Fruit fly (Drosophila melanogaster) Kc167 (cell line): ENCODE measurements around the gene CG7044.

Experiments
- Sin3A ChIP-seq: fragments of >200 bp; optimal IDR thresholded peaks from 2 replicates; lab custom pipeline; 2018; ENCODE audit warnings: missing external identifiers
- h ChIP-seq: fragments of >200 bp; optimal IDR thresholded peaks from 3 replicates; lab custom pipeline; 2018; ENCODE audit warnings: missing external identifiers

- TF ChIP-seq h (lab: Kevin White, UChicago) = no peak
- no peak for TF ChIP-seq Sin3A (lab: Kevin White, UChicago)
These were observed 44.0 kb downstream of the CG7044 start for dm6 chr3R:21057519-21057918.
